Worm (Caenorhabditis elegans) whole organism, L3 larva: ENCODE measurements around the gene ZK632.11.

Experiments
- ZK546.5 ChIP-seq: sonication (generic microtip); optimal IDR thresholded peaks from 2 replicates; lab custom pipeline; 2017; ENCODE audit warnings: missing biosample characterization, missing genetic modification characterization
- aly-2 ChIP-seq: fragments of 150-350 bp; optimal IDR thresholded peaks from 2 replicates; lab custom pipeline; 2014; ENCODE audit warnings: missing biosample characterization, missing genetic modification characterization
- ama-1 ChIP-seq: fragments of 150-350 bp; optimal IDR thresholded peaks from 2 replicates; lab custom pipeline; 2018
- ceh-16 ChIP-seq: sonication (generic microtip); optimal IDR thresholded peaks from 2 replicates; lab custom pipeline; 2017; ENCODE audit warnings: missing biosample characterization, missing genetic modification characterization
- ceh-82 ChIP-seq: fragments of 150-350 bp; optimal IDR thresholded peaks from 2 replicates; lab custom pipeline; 2014; ENCODE audit warnings: missing biosample characterization, missing genetic modification characterization
- daf-12 ChIP-seq: fragments of 150-350 bp; optimal IDR thresholded peaks from 2 replicates; lab custom pipeline; 2014; ENCODE audit warnings: missing biosample characterization, missing genetic modification reagents, missing genetic modification characterization
- egl-27 ChIP-seq: sonication (generic microtip); optimal IDR thresholded peaks from 4 replicates; lab custom pipeline; 2017; ENCODE audit warnings: missing biosample characterization, missing genetic modification reagents, missing genetic modification characterization
- egl-5 ChIP-seq: fragments of 150-350 bp; optimal IDR thresholded peaks from 2 replicates; lab custom pipeline; 2017; ENCODE audit warnings: missing biosample characterization, missing genetic modification reagents, missing genetic modification characterization, inconsistent platforms
- elt-1 ChIP-seq: fragments of 150-350 bp; optimal IDR thresholded peaks from 2 replicates; lab custom pipeline; 2014; ENCODE audit warnings: missing biosample characterization, missing genetic modification characterization
- elt-2 ChIP-seq: sonication (generic microtip); optimal IDR thresholded peaks from 2 replicates; lab custom pipeline; 2016; ENCODE audit warnings: missing genetic modification reagents, mild to moderate bottlenecking, missing genetic modification characterization, missing compliant biosample characterization
- eor-1 ChIP-seq, 2 experiments: fragments of 150-350 bp; optimal IDR thresholded peaks; 2 replicates each; lab custom pipeline; 2014 to 2018; ENCODE audit warnings: missing biosample characterization in 2 of 2, missing genetic modification characterization in 2 of 2
- fkh-10 ChIP-seq: sonication (generic microtip); optimal IDR thresholded peaks from 2 replicates; lab custom pipeline; 2017; ENCODE audit warnings: missing biosample characterization, missing genetic modification reagents, missing genetic modification characterization
- fkh-2 ChIP-seq: fragments of 150-350 bp; optimal IDR thresholded peaks from 2 replicates; lab custom pipeline; 2014; ENCODE audit warnings: missing biosample characterization, missing genetic modification reagents, missing genetic modification characterization
- fos-1 ChIP-seq: fragments of 150-350 bp; optimal IDR thresholded peaks from 2 replicates; lab custom pipeline; 2014; ENCODE audit warnings: missing biosample characterization, missing genetic modification characterization
- hmg-11 ChIP-seq: sonication (generic microtip); optimal IDR thresholded peaks from 2 replicates; lab custom pipeline; 2016; ENCODE audit warnings: missing genetic modification characterization, missing compliant biosample characterization
- jun-1 ChIP-seq: fragments of 150-350 bp; optimal IDR thresholded peaks from 2 replicates; lab custom pipeline; 2014; ENCODE audit warnings: missing biosample characterization, missing genetic modification reagents, missing genetic modification characterization
- lin-15B ChIP-seq: fragments of 150-350 bp; optimal IDR thresholded peaks from 2 replicates; lab custom pipeline; 2014; ENCODE audit warnings: missing biosample characterization, missing genetic modification characterization
- lin-39 ChIP-seq: fragments of 150-350 bp; optimal IDR thresholded peaks from 2 replicates; lab custom pipeline; 2018; ENCODE audit warnings: missing biosample characterization, missing genetic modification reagents, missing genetic modification characterization
- lsy-12 ChIP-seq: sonication (generic microtip); optimal IDR thresholded peaks from 2 replicates; lab custom pipeline; 2016; ENCODE audit warnings: mild to moderate bottlenecking, missing genetic modification characterization, missing compliant biosample characterization
- mdl-1 ChIP-seq: fragments of 150-350 bp; optimal IDR thresholded peaks from 2 replicates; lab custom pipeline; 2014; ENCODE audit warnings: missing biosample characterization, missing genetic modification characterization
- mml-1 ChIP-seq: fragments of 150-350 bp; sonication (generic microtip); optimal IDR thresholded peaks from 3 replicates; lab custom pipeline; 2014; ENCODE audit warnings: missing biosample characterization, missing genetic modification characterization
- nfya-1 ChIP-seq: sonication (generic microtip); optimal IDR thresholded peaks from 2 replicates; lab custom pipeline; 2017; ENCODE audit warnings: missing genetic modification characterization, mild to moderate bottlenecking, missing compliant biosample characterization, antibody characterized with exemption, moderate library complexity; ENCODE audit not compliant: insufficient read depth
- nhr-11 ChIP-seq: fragments of 150-350 bp; optimal IDR thresholded peaks from 2 replicates; lab custom pipeline; 2014; ENCODE audit warnings: missing biosample characterization, missing genetic modification characterization
- nhr-12 ChIP-seq: fragments of 150-350 bp; optimal IDR thresholded peaks from 2 replicates; lab custom pipeline; 2014; ENCODE audit warnings: missing biosample characterization, missing genetic modification characterization
- nhr-23 ChIP-seq: fragments of 150-350 bp; optimal IDR thresholded peaks from 2 replicates; lab custom pipeline; 2014; ENCODE audit warnings: missing biosample characterization, missing genetic modification reagents, missing genetic modification characterization
- nhr-237 ChIP-seq: fragments of 150-350 bp; optimal IDR thresholded peaks from 2 replicates; lab custom pipeline; 2014; ENCODE audit warnings: missing biosample characterization, missing genetic modification characterization
- nhr-28 ChIP-seq: fragments of 150-350 bp; optimal IDR thresholded peaks from 2 replicates; lab custom pipeline; 2014; ENCODE audit warnings: missing biosample characterization, missing genetic modification characterization
- nhr-43 ChIP-seq: sonication (generic microtip); optimal IDR thresholded peaks from 2 replicates; lab custom pipeline; 2016; ENCODE audit warnings: mild to moderate bottlenecking, missing genetic modification characterization, missing compliant biosample characterization; ENCODE audit not compliant: poor library complexity, severe bottlenecking
- nhr-67 ChIP-seq: fragments of 150-350 bp; optimal IDR thresholded peaks from 2 replicates; lab custom pipeline; 2014; ENCODE audit warnings: missing biosample characterization, missing genetic modification characterization
- nhr-76 ChIP-seq: fragments of 150-350 bp; sonication (generic microtip); optimal IDR thresholded peaks from 5 replicates; lab custom pipeline; 2014; ENCODE audit warnings: missing biosample characterization, missing genetic modification characterization
- nhr-77 ChIP-seq: fragments of 150-350 bp; optimal IDR thresholded peaks from 2 replicates; lab custom pipeline; 2014; ENCODE audit warnings: missing biosample characterization, missing genetic modification characterization
- pha-4 ChIP-seq: fragments of 150-350 bp; optimal IDR thresholded peaks from 2 replicates; lab custom pipeline; 2014; ENCODE audit warnings: missing biosample characterization, missing genetic modification reagents, missing genetic modification characterization
- pqm-1 ChIP-seq: fragments of 150-350 bp; optimal IDR thresholded peaks from 2 replicates; lab custom pipeline; 2017; ENCODE audit warnings: missing biosample characterization, missing genetic modification characterization, inconsistent platforms
- sea-2 ChIP-seq: fragments of 150-350 bp; sonication (generic microtip); optimal IDR thresholded peaks from 4 replicates; lab custom pipeline; 2014; ENCODE audit warnings: missing biosample characterization, missing genetic modification reagents, missing genetic modification characterization
- skn-1 ChIP-seq: fragments of 150-350 bp; optimal IDR thresholded peaks from 2 replicates; lab custom pipeline; 2014; ENCODE audit warnings: missing biosample characterization, missing genetic modification characterization
- snpc-4 ChIP-seq: fragments of 150-350 bp; optimal IDR thresholded peaks from 2 replicates; lab custom pipeline; 2014; ENCODE audit warnings: missing biosample characterization, missing genetic modification characterization
- tbx-2 ChIP-seq: sonication (generic microtip); optimal IDR thresholded peaks from 2 replicates; lab custom pipeline; 2016; ENCODE audit warnings: mild to moderate bottlenecking, missing genetic modification characterization, missing compliant biosample characterization
- unc-39 ChIP-seq: sonication (generic microtip); optimal IDR thresholded peaks from 4 replicates; lab custom pipeline; 2017; ENCODE audit warnings: missing biosample characterization, missing genetic modification characterization
- unc-62 ChIP-seq: fragments of 150-350 bp; sonication (generic microtip); optimal IDR thresholded peaks from 4 replicates; lab custom pipeline; 2014; ENCODE audit warnings: missing biosample characterization, missing genetic modification reagents, missing genetic modification characterization
- zag-1 ChIP-seq: fragments of 150-350 bp; optimal IDR thresholded peaks from 2 replicates; lab custom pipeline; 2014; ENCODE audit warnings: missing biosample characterization, missing genetic modification characterization
- ztf-4 ChIP-seq: fragments of 150-350 bp; optimal IDR thresholded peaks from 2 replicates; lab custom pipeline; 2014; ENCODE audit warnings: missing biosample characterization, missing genetic modification characterization

ZK632.11 gene

ce11 chrIII:9830502-9830901 is 2.8 kb downstream of the ZK632.11 start, which contains the start of gene ZK632.12:
Gene ZK632.12, plus strand, starts transcription at chrIII:9830802.
- peak; percentile 39 for TF ChIP-seq pha-4 (tag; lab: Kevin White, UChicago)
- no peak for TF ChIP-seq nhr-23
- TF ChIP-seq ztf-4 (tag; lab: Kevin White, UChicago): no peak
- TF ChIP-seq egl-27 (tag; lab: Kevin White, UChicago): no peak

- TF ChIP-seq zag-1 (tag; lab: Kevin White, UChicago): no peak
- TF ChIP-seq hmg-11 (tag; lab: Kevin White, UChicago): no peak
- no peak for TF ChIP-seq nhr-23
- no peak for TF ChIP-seq snpc-4 (tag; lab: Kevin White, UChicago)
- TF ChIP-seq ZK546.5 (tag; lab: Kevin White, UChicago): no peak
- no peak for TF ChIP-seq nhr-76 (tag; lab: Kevin White, UChicago)
- no peak for TF ChIP-seq nhr-77 (tag; lab: Kevin White, UChicago)
- TF ChIP-seq nhr-67 (tag; lab: Kevin White, UChicago): no peak
- TF ChIP-seq nhr-237 (tag; lab: Kevin White, UChicago): no peak
Observed at ce11 chrIII:9832569-9832968, 4.9 kb downstream of the ZK632.11 start.

ce11 chrIII:9834888-9835287 is 7.2 kb downstream of the ZK632.11 start, which contains the start of gene K11H3.8:
Gene K11H3.8, plus strand, starts transcription at chrIII:9835188.
- TF ChIP-seq elt-2: no peak
- no peak for TF ChIP-seq elt-1 (tag; lab: Kevin White, UChicago)
- no peak for TF ChIP-seq jun-1 (tag; lab: Kevin White, UChicago)
- no peak for TF ChIP-seq lin-39 (tag; lab: Kevin White, UChicago)
- TF ChIP-seq sea-2: no peak

- TF ChIP-seq skn-1 (no peak), jun-1 (tag; lab: Kevin White, UChicago) (no peak), aly-2 (tag; lab: Kevin White, UChicago) (no peak), fkh-2 (tag; lab: Kevin White, UChicago) (no peak), ceh-82 (tag; lab: Kevin White, UChicago) (no peak), lin-15B (no peak), unc-62 (GFP tag; lab: Kevin White, UChicago) (no peak), egl-27 (tag; lab: Kevin White, UChicago) (no peak), tbx-2 (tag; lab: Kevin White, UChicago) (no peak)
Observed at ce11 chrIII:9843715-9844114, 16.0 kb downstream of the ZK632.11 start, which contains the start of gene K11H3.5. Gene K11H3.5, plus strand, starts transcription at chrIII:9843768.

- TF ChIP-seq lsy-12 (tag; lab: Kevin White, UChicago) (no peak), nhr-28 (no peak), skn-1 (no peak), lin-39 (tag; lab: Kevin White, UChicago) (no peak), zag-1 (tag; lab: Kevin White, UChicago) (no peak), nhr-237 (tag; lab: Kevin White, UChicago) (no peak), eor-1 (tag; optimal IDR thresholded peaks at IDR 0.05; lab: Kevin White, UChicago) (no peak), ama-1 (lab: Kevin White, UChicago) (no peak)
Observed at ce11 chrIII:9846093-9846492, 18.4 kb downstream of the ZK632.11 start, which contains the start of gene K11H3.2. Gene K11H3.2, plus strand, starts transcription at chrIII:9846393.

ce11 chrIII:9848083-9848482 is 20.4 kb downstream of the ZK632.11 start, which contains the start of gene mrpl-36:
Gene mrpl-36, minus strand, starts transcription at chrIII:9848116.
- TF ChIP-seq fos-1 (tag; lab: Kevin White, UChicago) (no peak), aly-2 (tag; lab: Kevin White, UChicago) (no peak), nhr-67 (tag; lab: Kevin White, UChicago) (no peak), unc-39 (tag; lab: Kevin White, UChicago) (no peak), nhr-43 (tag; lab: Kevin White, UChicago) (no peak), ama-1 (lab: Kevin White, UChicago) (no peak), mml-1 (no peak), snpc-4 (tag; lab: Kevin White, UChicago) (peak; percentile 5), fkh-10 (GFP tag; lab: Kevin White, UChicago) (no peak), nhr-76 (tag; lab: Kevin White, UChicago) (no peak), nfya-1 (tag; lab: Kevin White, UChicago) (peak; percentile 64), jun-1 (tag; lab: Kevin White, UChicago) (no peak), pqm-1 (tag; lab: Kevin White, UChicago) (no peak), unc-62 (GFP tag; lab: Kevin White, UChicago) (no peak), lin-15B (peak; percentile 73), sea-2 (no peak), zag-1 (tag; lab: Kevin White, UChicago) (no peak), egl-5 (tag; lab: Kevin White, UChicago) (peak; percentile 20), lin-39 (tag; lab: Kevin White, UChicago) (peak; percentile 10), egl-27 (tag; lab: Kevin White, UChicago) (no peak), nhr-23 (no peak), eor-1 (tag; optimal IDR thresholded peaks at IDR 0.05; lab: Kevin White, UChicago) (no peak), daf-12 (no peak), elt-2 (peak; percentile 0), nhr-12 (tag; lab: Kevin White, UChicago) (no peak), nhr-11 (tag; lab: Kevin White, UChicago) (no peak), ztf-4 (tag; lab: Kevin White, UChicago) (no peak), mdl-1 (tag; lab: Kevin White, UChicago) (no peak), ceh-16 (tag; lab: Kevin White, UChicago) (no peak), elt-1 (tag; lab: Kevin White, UChicago) (no peak)
